Worm (Caenorhabditis elegans) whole organism, early embryonic: ENCODE data around the gene F16B4.6.

Experiments used
- ama-1 ChIP-seq: fragments of 150-350 bp; optimal IDR thresholded peaks from 2 replicates; lab custom pipeline; 2014
- ets-7 ChIP-seq: sonication (generic microtip); optimal IDR thresholded peaks from 2 replicates; lab custom pipeline; 2016; ENCODE audit warnings: missing genotype, missing genetic modification characterization, missing compliant biosample characterization

DNA sequence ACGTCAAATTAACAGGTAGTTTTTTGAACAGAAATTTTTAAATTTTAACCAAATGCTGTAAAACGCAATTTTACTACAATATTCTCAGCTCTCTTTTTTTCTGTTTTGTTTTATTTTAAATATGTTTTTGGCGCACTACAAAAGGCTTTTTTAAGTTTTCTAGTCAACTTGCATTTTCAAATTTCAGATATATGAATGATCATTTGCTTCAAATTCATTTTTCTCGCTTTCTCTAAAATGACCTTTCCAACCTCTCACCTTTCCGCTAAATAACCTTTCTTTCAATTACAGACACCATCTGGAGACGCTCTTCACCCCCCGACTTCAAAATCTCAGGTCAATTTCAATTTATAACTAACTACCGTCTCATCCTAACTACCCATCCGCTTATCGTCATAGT lies 20.2 kb upstream of the F16B4.6 start, which contains the start of gene cdc-25.2:
- TF ChIP-seq ama-1 = no peak
- no peak for TF ChIP-seq ets-7 (tag; lab: Kevin White, UChicago)
